Worm (Caenorhabditis elegans) whole organism, mixed stage, embryonic: ENCODE results near the gene C02E7.7.

Experiments
- M03D4.4 ChIP-seq: sonication (generic microtip); optimal IDR thresholded peaks from 2 replicates; lab custom pipeline; 2017; ENCODE audit warnings: mild to moderate bottlenecking, missing genetic modification characterization, missing compliant biosample characterization
- bed-3 ChIP-seq: fragments of 200-800 bp; sonication (Bioruptor generic); optimal IDR thresholded peaks from 3 replicates; lab custom pipeline; 2018; ENCODE audit warnings: mild to moderate bottlenecking, missing genetic modification characterization, moderate library complexity, missing compliant biosample characterization
- blmp-1 ChIP-seq: fragments of 150-350 bp; optimal IDR thresholded peaks from 2 replicates; lab custom pipeline; 2014; ENCODE audit warnings: missing biosample characterization, missing genetic modification characterization
- ceh-39 ChIP-seq: fragments of 150-350 bp; optimal IDR thresholded peaks from 2 replicates; lab custom pipeline; 2014; ENCODE audit warnings: missing biosample characterization, missing genetic modification characterization
- ceh-43 ChIP-seq: fragments of 200-800 bp; sonication (Bioruptor generic); optimal IDR thresholded peaks from 2 replicates; lab custom pipeline; 2018; ENCODE audit warnings: mild to moderate bottlenecking, missing genetic modification characterization, moderate library complexity, missing compliant biosample characterization
- ceh-83 ChIP-seq: fragments of 200-800 bp; sonication (Bioruptor generic); optimal IDR thresholded peaks from 2 replicates; lab custom pipeline; 2018; ENCODE audit warnings: mild to moderate bottlenecking, missing genetic modification characterization, missing compliant biosample characterization
- ces-1 ChIP-seq: fragments of 150-350 bp; optimal IDR thresholded peaks from 2 replicates; lab custom pipeline; 2014; ENCODE audit warnings: missing biosample characterization, missing genetic modification reagents, missing genetic modification characterization
- cnd-1 ChIP-seq: fragments of 200-800 bp; sonication (Bioruptor generic); optimal IDR thresholded peaks from 2 replicates; lab custom pipeline; 2018; ENCODE audit warnings: mild to moderate bottlenecking, missing genetic modification characterization, missing compliant biosample characterization
- drap-1 ChIP-seq: fragments of 200-800 bp; sonication (Bioruptor generic); optimal IDR thresholded peaks from 3 replicates; lab custom pipeline; 2018; ENCODE audit warnings: mild to moderate bottlenecking, missing genetic modification characterization, missing compliant biosample characterization
- elt-1 ChIP-seq: sonication (generic microtip); optimal IDR thresholded peaks from 2 replicates; lab custom pipeline; 2017; ENCODE audit warnings: missing genetic modification characterization, mild to moderate bottlenecking, missing compliant biosample characterization, antibody characterized with exemption, moderate library complexity, borderline replicate concordance; ENCODE audit not compliant: insufficient read depth
- elt-3 ChIP-seq: fragments of 150-350 bp; optimal IDR thresholded peaks from 2 replicates; lab custom pipeline; 2014; ENCODE audit warnings: missing biosample characterization, missing genetic modification characterization
- flh-1 ChIP-seq: fragments of 200-800 bp; sonication (Bioruptor generic); optimal IDR thresholded peaks from 2 replicates; lab custom pipeline; 2018; ENCODE audit warnings: mild to moderate bottlenecking, missing genetic modification characterization, moderate library complexity, missing compliant biosample characterization
- ham-2 ChIP-seq: fragments of 200-800 bp; sonication (Bioruptor generic); optimal IDR thresholded peaks from 2 replicates; lab custom pipeline; 2018; ENCODE audit warnings: mild to moderate bottlenecking, missing genetic modification characterization, missing compliant biosample characterization
- hlh-1 ChIP-seq: fragments of 150-350 bp; optimal IDR thresholded peaks from 2 replicates; lab custom pipeline; 2014; ENCODE audit warnings: missing biosample characterization, missing genetic modification reagents, missing genetic modification characterization
- lin-13 ChIP-seq: fragments of 150-350 bp; optimal IDR thresholded peaks from 2 replicates; lab custom pipeline; 2014; ENCODE audit warnings: missing biosample characterization, missing genetic modification characterization
- lin-32 ChIP-seq: fragments of 200-800 bp; sonication (Bioruptor generic); optimal IDR thresholded peaks from 2 replicates; lab custom pipeline; 2018; ENCODE audit warnings: mild to moderate bottlenecking, missing genetic modification characterization, missing compliant biosample characterization
- lsy-2 ChIP-seq: fragments of 150-350 bp; optimal IDR thresholded peaks from 2 replicates; lab custom pipeline; 2014; ENCODE audit warnings: missing biosample characterization, missing genetic modification characterization
- mab-5 ChIP-seq: fragments of 150-350 bp; optimal IDR thresholded peaks from 2 replicates; lab custom pipeline; 2014; ENCODE audit warnings: missing biosample characterization, missing genetic modification characterization
- mep-1 ChIP-seq: fragments of 150-350 bp; optimal IDR thresholded peaks from 2 replicates; lab custom pipeline; 2017; ENCODE audit warnings: missing biosample characterization, missing genetic modification reagents, missing genetic modification characterization, inconsistent platforms
- mls-2 ChIP-seq: sonication (generic microtip); optimal IDR thresholded peaks from 2 replicates; lab custom pipeline; 2016; ENCODE audit warnings: mild to moderate bottlenecking, missing genetic modification characterization, moderate library complexity, missing compliant biosample characterization
- nhr-12 ChIP-seq: fragments of 150-350 bp; optimal IDR thresholded peaks from 2 replicates; lab custom pipeline; 2014; ENCODE audit warnings: missing biosample characterization, missing genetic modification characterization
- nhr-2 ChIP-seq: fragments of 150-350 bp; optimal IDR thresholded peaks from 2 replicates; lab custom pipeline; 2014; ENCODE audit warnings: missing biosample characterization, missing genetic modification characterization
- nhr-237 ChIP-seq: fragments of 150-350 bp; optimal IDR thresholded peaks from 2 replicates; lab custom pipeline; 2014; ENCODE audit warnings: missing biosample characterization, missing genetic modification characterization
- nhr-28 ChIP-seq: fragments of 150-350 bp; optimal IDR thresholded peaks from 2 replicates; lab custom pipeline; 2014; ENCODE audit warnings: missing biosample characterization, missing genetic modification characterization
- nhr-76 ChIP-seq: sonication (generic microtip); optimal IDR thresholded peaks from 2 replicates; lab custom pipeline; 2017; ENCODE audit warnings: missing biosample characterization, missing genetic modification characterization
- pha-4 ChIP-seq: fragments of 150-350 bp; optimal IDR thresholded peaks from 2 replicates; lab custom pipeline; 2018; ENCODE audit warnings: missing biosample characterization, missing genetic modification reagents, missing genetic modification characterization
- sem-2 ChIP-seq: fragments of 200-800 bp; sonication (Bioruptor generic); optimal IDR thresholded peaks from 2 replicates; lab custom pipeline; 2018; ENCODE audit warnings: mild to moderate bottlenecking, missing genetic modification characterization, missing compliant biosample characterization
- snpc-4 ChIP-seq: fragments of 150-350 bp; optimal IDR thresholded peaks from 2 replicates; lab custom pipeline; 2014; ENCODE audit warnings: missing biosample characterization, missing genetic modification characterization
- sptf-1 ChIP-seq: sonication (generic microtip); optimal IDR thresholded peaks from 2 replicates; lab custom pipeline; 2017; ENCODE audit warnings: mild to moderate bottlenecking, missing genetic modification characterization, moderate library complexity, missing compliant biosample characterization
- tbx-8 ChIP-seq: fragments of 200-800 bp; sonication (Bioruptor generic); optimal IDR thresholded peaks from 2 replicates; lab custom pipeline; 2018; ENCODE audit warnings: mild to moderate bottlenecking, missing genetic modification characterization, moderate library complexity, missing compliant biosample characterization
- unc-120 ChIP-seq: sonication (generic microtip); optimal IDR thresholded peaks from 2 replicates; lab custom pipeline; 2017; ENCODE audit warnings: missing genetic modification characterization, missing compliant biosample characterization; ENCODE audit not compliant: poor library complexity, severe bottlenecking
- unc-39 ChIP-seq: fragments of 150-350 bp; optimal IDR thresholded peaks from 2 replicates; lab custom pipeline; 2014; ENCODE audit warnings: missing biosample characterization, missing genetic modification characterization
- unc-62 ChIP-seq: fragments of 150-350 bp; optimal IDR thresholded peaks from 2 replicates; lab custom pipeline; 2014; ENCODE audit warnings: missing biosample characterization, missing genetic modification reagents, missing genetic modification characterization
- zip-8 ChIP-seq: fragments of 150-350 bp; optimal IDR thresholded peaks from 2 replicates; lab custom pipeline; 2014; ENCODE audit warnings: missing biosample characterization, missing genetic modification characterization
- ztf-11 ChIP-seq: fragments of 150-350 bp; optimal IDR thresholded peaks from 2 replicates; lab custom pipeline; 2014; ENCODE audit warnings: missing biosample characterization, missing genetic modification characterization

Gene C02E7.7

ce11 chrV:4964671-4965420 lies 46.5 kb upstream of the C02E7.7 start:
- TF ChIP-seq bed-3 (no peak), pha-4 (tag; lab: Kevin White, UChicago) (no peak), ztf-11 (tag; lab: Kevin White, UChicago) (no peak), zip-8 (tag; lab: Kevin White, UChicago) (peak; percentile 98), nhr-12 (no peak)

- no peak for TF ChIP-seq nhr-28 (tag; lab: Kevin White, UChicago)
- peak; percentile 63 for TF ChIP-seq unc-62 (GFP tag; lab: Kevin White, UChicago)
- TF ChIP-seq nhr-12: no peak
- TF ChIP-seq elt-1 (tag; lab: Kevin White, UChicago): no peak
- no peak for TF ChIP-seq lin-13 (tag; lab: Kevin White, UChicago)
- TF ChIP-seq mep-1 (tag; lab: Kevin White, UChicago): no peak
- TF ChIP-seq unc-39 (tag; lab: Kevin White, UChicago): no peak
- TF ChIP-seq sem-2 (GFP tag; lab: Kevin White, UChicago): no peak
- TF ChIP-seq ceh-83 (GFP tag; lab: Kevin White, UChicago): no peak
- TF ChIP-seq bed-3: no peak
- peak; percentile 69 for TF ChIP-seq hlh-1 (tag; lab: Kevin White, UChicago)
- TF ChIP-seq lsy-2 (tag; lab: Kevin White, UChicago): no peak
- peak; percentile 76 for TF ChIP-seq sptf-1
- TF ChIP-seq ceh-43 (GFP tag; lab: Kevin White, UChicago): peak; percentile 2
- no peak for TF ChIP-seq zip-8 (tag; lab: Kevin White, UChicago)
- TF ChIP-seq pha-4 (tag; lab: Kevin White, UChicago): no peak
- peak; percentile 73 for TF ChIP-seq ztf-11 (tag; lab: Kevin White, UChicago)
- TF ChIP-seq ces-1 (GFP tag; lab: Kevin White, UChicago): no peak
- TF ChIP-seq unc-120: peak; percentile 70
- TF ChIP-seq lin-32 (GFP tag; lab: Kevin White, UChicago): peak; percentile 78
- no peak for TF ChIP-seq snpc-4 (tag; lab: Kevin White, UChicago)
- TF ChIP-seq drap-1 (GFP tag; lab: Kevin White, UChicago): no peak
- TF ChIP-seq blmp-1 (tag; lab: Kevin White, UChicago): no peak
- no peak for TF ChIP-seq flh-1 (GFP tag; lab: Kevin White, UChicago)
- peak; percentile 78 for TF ChIP-seq cnd-1 (tag; lab: Kevin White, UChicago)
- peak; percentile 72 for TF ChIP-seq nhr-2
- no peak for TF ChIP-seq tbx-8 (GFP tag; lab: Kevin White, UChicago)
- no peak for TF ChIP-seq mab-5 (tag; lab: Kevin White, UChicago)
- TF ChIP-seq ceh-39: no peak
- TF ChIP-seq nhr-76 (tag; lab: Kevin White, UChicago): no peak
- TF ChIP-seq ham-2 (GFP tag; lab: Kevin White, UChicago): peak; percentile 53
- no peak for TF ChIP-seq nhr-237 (tag; lab: Kevin White, UChicago)
- peak; percentile 64 for TF ChIP-seq M03D4.4
- TF ChIP-seq mls-2: peak; percentile 74
- TF ChIP-seq elt-3: no peak
Measured at ce11 chrV:4964020-4964635, 45.8 kb upstream of the C02E7.7 start.

ce11 chrV:4963606-4964005 lies 45.2 kb upstream of the C02E7.7 start:
- TF ChIP-seq elt-3: no peak
- TF ChIP-seq ceh-83 (GFP tag; lab: Kevin White, UChicago): no peak
- no peak for TF ChIP-seq tbx-8 (GFP tag; lab: Kevin White, UChicago)
- TF ChIP-seq unc-39 (tag; lab: Kevin White, UChicago): no peak
- no peak for TF ChIP-seq zip-8 (tag; lab: Kevin White, UChicago)
- no peak for TF ChIP-seq unc-62 (GFP tag; lab: Kevin White, UChicago)
- TF ChIP-seq mab-5 (tag; lab: Kevin White, UChicago): no peak
- no peak for TF ChIP-seq ces-1 (GFP tag; lab: Kevin White, UChicago)
- TF ChIP-seq pha-4 (tag; lab: Kevin White, UChicago): no peak
- TF ChIP-seq sem-2 (GFP tag; lab: Kevin White, UChicago): no peak
- no peak for TF ChIP-seq snpc-4 (tag; lab: Kevin White, UChicago)
- TF ChIP-seq nhr-12: no peak
- no peak for TF ChIP-seq ztf-11 (tag; lab: Kevin White, UChicago)
- TF ChIP-seq cnd-1 (tag; lab: Kevin White, UChicago): no peak
